Fruit fly (Drosophila melanogaster) whole organism, embryonic: ENCODE measurements around the gene CG13928.

Experiments used
- Ada2b ChIP-seq: fragments of 200-800 bp; sonication (Bioruptor generic); IDR thresholded peaks from 2 replicates; pipeline ENCODE4 v1.3.6; 2022; ENCODE audit warnings: missing biosample characterization, missing genetic modification characterization
- B-H2 ChIP-seq: fragments of 200-800 bp; sonication (Bioruptor generic); optimal IDR thresholded peaks from 2 replicates; lab custom pipeline; 2018; ENCODE audit warnings: missing biosample characterization, mild to moderate bottlenecking, missing genetic modification characterization
- CG10462 ChIP-seq: fragments of 200-800 bp; sonication (Bioruptor generic); optimal IDR thresholded peaks from 2 replicates; lab custom pipeline; 2016; ENCODE audit warnings: missing biosample characterization, missing genetic modification characterization
- CG11504 ChIP-seq: fragments of 200-800 bp; sonication (Bioruptor generic); optimal IDR thresholded peaks from 3 replicates; lab custom pipeline; 2019; ENCODE audit warnings: missing biosample characterization, mild to moderate bottlenecking, missing genetic modification characterization, moderate library complexity
- CG12391 ChIP-seq: fragments of 200-800 bp; sonication (Bioruptor generic); optimal IDR thresholded peaks from 3 replicates; lab custom pipeline; 2018; ENCODE audit warnings: missing biosample characterization, mild to moderate bottlenecking, missing genetic modification characterization, moderate library complexity
- CG12769 ChIP-seq: fragments of 200-800 bp; sonication (Bioruptor generic); optimal IDR thresholded peaks from 2 replicates; lab custom pipeline; 2019; ENCODE audit warnings: missing biosample characterization, mild to moderate bottlenecking, missing genetic modification characterization, moderate library complexity
- CG13287 ChIP-seq: fragments of 200-800 bp; sonication (Bioruptor generic); IDR thresholded peaks from 2 replicates; pipeline ENCODE4 v1.3.6; 2022; ENCODE audit warnings: missing biosample characterization, missing genetic modification characterization; ENCODE audit not compliant: partially characterized antibody
- CG1647 ChIP-seq: fragments of 200-800 bp; sonication (Bioruptor generic); optimal IDR thresholded peaks from 3 replicates; lab custom pipeline; 2016; ENCODE audit warnings: missing biosample characterization, missing genetic modification characterization
- CG16815 ChIP-seq: fragments of 200-800 bp; sonication (Bioruptor generic); optimal IDR thresholded peaks from 3 replicates; lab custom pipeline; 2017; ENCODE audit warnings: missing biosample characterization, mild to moderate bottlenecking, missing genetic modification characterization
- CG17186 ChIP-seq: fragments of 200-800 bp; sonication (Bioruptor generic); optimal IDR thresholded peaks from 3 replicates; lab custom pipeline; 2017; ENCODE audit warnings: missing biosample characterization, missing genetic modification reagents, missing genetic modification characterization
- CG18476 ChIP-seq: fragments of 200-800 bp; sonication (Bioruptor generic); optimal IDR thresholded peaks from 2 replicates; lab custom pipeline; 2016; ENCODE audit warnings: missing biosample characterization, mild to moderate bottlenecking, missing genetic modification characterization
- CG2678 ChIP-seq: fragments of 200-800 bp; sonication (Bioruptor generic); optimal IDR thresholded peaks from 3 replicates; lab custom pipeline; 2019; ENCODE audit warnings: missing biosample characterization, mild to moderate bottlenecking, missing genetic modification characterization, moderate library complexity
- CG3281 ChIP-seq: fragments of 200-800 bp; sonication (Bioruptor generic); optimal IDR thresholded peaks from 3 replicates; lab custom pipeline; 2017; ENCODE audit warnings: missing biosample characterization, mild to moderate bottlenecking, missing genetic modification characterization
- CG6791 ChIP-seq: fragments of 200-800 bp; sonication (Bioruptor generic); IDR thresholded peaks from 3 replicates; pipeline ENCODE4 v1.3.6; 2022; ENCODE audit warnings: missing biosample characterization, missing genetic modification characterization; ENCODE audit not compliant: partially characterized antibody
- CG7357 ChIP-seq: fragments of 200-800 bp; sonication (Bioruptor generic); IDR thresholded peaks from 3 replicates; pipeline ENCODE4 v1.3.6; 2022; ENCODE audit warnings: missing biosample characterization, missing genetic modification characterization
- CG7839 ChIP-seq: fragments of 200-800 bp; sonication (Bioruptor generic); optimal IDR thresholded peaks from 3 replicates; lab custom pipeline; 2018; ENCODE audit warnings: missing biosample characterization, mild to moderate bottlenecking, missing genetic modification characterization, moderate library complexity
- CG8089 ChIP-seq: fragments of 200-800 bp; sonication (Bioruptor generic); optimal IDR thresholded peaks from 3 replicates; lab custom pipeline; 2016; ENCODE audit warnings: missing biosample characterization, missing genetic modification characterization
- CG8281 ChIP-seq: fragments of 200-800 bp; sonication (Bioruptor generic); optimal IDR thresholded peaks from 2 replicates; lab custom pipeline; 2018; ENCODE audit warnings: missing biosample characterization, mild to moderate bottlenecking, missing genetic modification characterization, moderate library complexity
- CG9437 ChIP-seq: fragments of 200-800 bp; sonication (Bioruptor generic); optimal IDR thresholded peaks from 2 replicates; lab custom pipeline; 2018; ENCODE audit warnings: missing biosample characterization, mild to moderate bottlenecking, missing genetic modification characterization
- CHES-1-like ChIP-seq: fragments of 200-800 bp; sonication (Bioruptor generic); optimal IDR thresholded peaks from 2 replicates; lab custom pipeline; 2016; ENCODE audit warnings: missing biosample characterization, missing genetic modification characterization
- CTCF ChIP-seq: fragments of 200-800 bp; sonication (Bioruptor generic); optimal IDR thresholded peaks from 2 replicates; lab custom pipeline; 2017; ENCODE audit warnings: missing biosample characterization, mild to moderate bottlenecking, missing genetic modification characterization, moderate library complexity
- CrebB ChIP-seq: fragments of 200-800 bp; sonication (Bioruptor generic); optimal IDR thresholded peaks from 3 replicates; lab custom pipeline; 2018; ENCODE audit warnings: missing biosample characterization, mild to moderate bottlenecking, missing genetic modification characterization
- D19A ChIP-seq: fragments of 200-800 bp; optimal IDR thresholded peaks from 3 replicates; lab custom pipeline; 2019; ENCODE audit warnings: missing biosample characterization, mild to moderate bottlenecking, missing genetic modification characterization, moderate library complexity
- E2f2 ChIP-seq: fragments of 200-800 bp; sonication (Bioruptor generic); IDR thresholded peaks from 2 replicates; pipeline ENCODE4 v1.3.6; 2022; ENCODE audit warnings: missing biosample characterization, missing genetic modification characterization
- GATAe ChIP-seq: fragments of 200-800 bp; sonication (Bioruptor generic); conservative IDR thresholded peaks from 2 replicates; pipeline ENCODE4 v1.3.6; 2022; ENCODE audit warnings: missing biosample characterization, missing genetic modification characterization
- H2.0 ChIP-seq: fragments of 200-800 bp; sonication (Bioruptor generic); IDR thresholded peaks from 2 replicates; pipeline ENCODE4 v1.3.6; 2022; ENCODE audit warnings: missing biosample characterization, missing genetic modification characterization
- Hr51 ChIP-seq, 2 experiments: fragments of 200-800 bp; sonication (Bioruptor generic); optimal IDR thresholded peaks; 2 replicates in 1 of 2; 3 replicates in 1 of 2; lab custom pipeline; 2016 to 2018; ENCODE audit warnings: missing biosample characterization in 2 of 2, missing genetic modification characterization in 2 of 2, mild to moderate bottlenecking in 1 of 2, moderate library complexity in 1 of 2
- Lpt ChIP-seq: fragments of >200 bp; optimal IDR thresholded peaks from 2 replicates; lab custom pipeline; 2018; ENCODE audit warnings: missing biosample characterization, missing genetic modification characterization
- Neu2 ChIP-seq: fragments of 200-800 bp; sonication (Bioruptor generic); optimal IDR thresholded peaks from 3 replicates; lab custom pipeline; 2016; ENCODE audit warnings: missing biosample characterization, missing genetic modification characterization, borderline replicate concordance
- Nf-YB ChIP-seq: fragments of 200-800 bp; sonication (Bioruptor generic); optimal IDR thresholded peaks from 3 replicates; lab custom pipeline; 2019; ENCODE audit warnings: missing biosample characterization, mild to moderate bottlenecking, missing genetic modification characterization, moderate library complexity
- Oli ChIP-seq: fragments of 200-800 bp; sonication (Bioruptor generic); optimal IDR thresholded peaks from 2 replicates; lab custom pipeline; 2018; ENCODE audit warnings: missing biosample characterization, mild to moderate bottlenecking, missing genetic modification characterization, moderate library complexity
- Rfx ChIP-seq: fragments of 200-800 bp; sonication (Bioruptor generic); IDR thresholded peaks from 2 replicates; pipeline ENCODE4 v1.3.6; 2022; ENCODE audit warnings: missing biosample characterization, missing genetic modification characterization
- Sox102F ChIP-seq: fragments of 200-800 bp; sonication (Bioruptor generic); optimal IDR thresholded peaks from 2 replicates; lab custom pipeline; 2018; ENCODE audit warnings: missing biosample characterization, mild to moderate bottlenecking, missing genetic modification characterization, moderate library complexity
- ac ChIP-seq: fragments of 200-800 bp; sonication (Bioruptor generic); optimal IDR thresholded peaks from 3 replicates; lab custom pipeline; 2017; ENCODE audit warnings: missing biosample characterization, mild to moderate bottlenecking, missing genetic modification characterization
- aop ChIP-seq: fragments of 200-800 bp; sonication (Bioruptor generic); IDR thresholded peaks from 2 replicates; pipeline ENCODE4 v1.3.6; 2022; ENCODE audit warnings: missing biosample characterization, missing genetic modification characterization
- ara ChIP-seq: fragments of 200-800 bp; sonication (Bioruptor generic); IDR thresholded peaks from 2 replicates; pipeline ENCODE4 v1.3.6; 2022; ENCODE audit warnings: missing biosample characterization, missing genetic modification characterization
- ash1 ChIP-seq: fragments of 200-800 bp; sonication (Bioruptor generic); optimal IDR thresholded peaks from 2 replicates; lab custom pipeline; 2018; ENCODE audit warnings: missing biosample characterization, mild to moderate bottlenecking, missing genetic modification characterization
- caup ChIP-seq: fragments of 200-800 bp; sonication (Bioruptor generic); optimal IDR thresholded peaks from 3 replicates; lab custom pipeline; 2017; ENCODE audit warnings: missing biosample characterization, mild to moderate bottlenecking, missing genetic modification characterization, moderate library complexity; ENCODE audit not compliant: severe bottlenecking
- chif ChIP-seq, 2 experiments: fragments of 200-800 bp; sonication (Bioruptor generic); optimal IDR thresholded peaks; 3 replicates each; lab custom pipeline; 2016; ENCODE audit warnings: missing biosample characterization in 2 of 2, missing genetic modification characterization in 2 of 2
- fd64A ChIP-seq: fragments of 200-800 bp; sonication (Bioruptor generic); optimal IDR thresholded peaks from 3 replicates; lab custom pipeline; 2018; ENCODE audit warnings: missing biosample characterization, mild to moderate bottlenecking, missing genetic modification characterization
- hb ChIP-seq: fragments of 200-800 bp; sonication (Bioruptor generic); IDR thresholded peaks from 3 replicates; pipeline ENCODE4 v1.3.6; 2022; ENCODE audit warnings: missing biosample characterization, missing genetic modification characterization; ENCODE audit not compliant: partially characterized antibody
- odd ChIP-seq: fragments of 200-800 bp; sonication (Bioruptor generic); optimal IDR thresholded peaks from 2 replicates; lab custom pipeline; 2017; ENCODE audit warnings: missing biosample characterization, mild to moderate bottlenecking, missing genetic modification characterization
- pros ChIP-seq: fragments of 200-800 bp; sonication (Bioruptor generic); optimal IDR thresholded peaks from 3 replicates; lab custom pipeline; 2019; ENCODE audit warnings: missing biosample characterization, mild to moderate bottlenecking, missing genetic modification characterization, moderate library complexity
- repo ChIP-seq: fragments of 200-800 bp; sonication (Bioruptor generic); optimal IDR thresholded peaks from 2 replicates; lab custom pipeline; 2016; ENCODE audit warnings: missing biosample characterization, missing genetic modification characterization
- run ChIP-seq: fragments of 200-800 bp; sonication (Bioruptor generic); optimal IDR thresholded peaks from 3 replicates; lab custom pipeline; 2018; ENCODE audit warnings: missing biosample characterization, mild to moderate bottlenecking, missing genetic modification characterization
- schlank ChIP-seq: fragments of 200-800 bp; sonication (Bioruptor generic); optimal IDR thresholded peaks from 2 replicates; lab custom pipeline; 2018; ENCODE audit warnings: missing biosample characterization, mild to moderate bottlenecking, missing genetic modification characterization
- tap ChIP-seq: fragments of 200-800 bp; optimal IDR thresholded peaks from 3 replicates; lab custom pipeline; 2019; ENCODE audit warnings: missing biosample characterization, mild to moderate bottlenecking, missing genetic modification characterization, moderate library complexity
- tup ChIP-seq: fragments of 200-800 bp; sonication (Bioruptor generic); optimal IDR thresholded peaks from 2 replicates; lab custom pipeline; 2016; ENCODE audit warnings: missing biosample characterization, mild to moderate bottlenecking, missing genetic modification characterization, moderate library complexity
- zfh2 ChIP-seq: fragments of 200-800 bp; sonication (Bioruptor generic); optimal IDR thresholded peaks from 2 replicates; lab custom pipeline; 2016; ENCODE audit warnings: missing biosample characterization, missing genetic modification characterization

CG13928 gene

DNA sequence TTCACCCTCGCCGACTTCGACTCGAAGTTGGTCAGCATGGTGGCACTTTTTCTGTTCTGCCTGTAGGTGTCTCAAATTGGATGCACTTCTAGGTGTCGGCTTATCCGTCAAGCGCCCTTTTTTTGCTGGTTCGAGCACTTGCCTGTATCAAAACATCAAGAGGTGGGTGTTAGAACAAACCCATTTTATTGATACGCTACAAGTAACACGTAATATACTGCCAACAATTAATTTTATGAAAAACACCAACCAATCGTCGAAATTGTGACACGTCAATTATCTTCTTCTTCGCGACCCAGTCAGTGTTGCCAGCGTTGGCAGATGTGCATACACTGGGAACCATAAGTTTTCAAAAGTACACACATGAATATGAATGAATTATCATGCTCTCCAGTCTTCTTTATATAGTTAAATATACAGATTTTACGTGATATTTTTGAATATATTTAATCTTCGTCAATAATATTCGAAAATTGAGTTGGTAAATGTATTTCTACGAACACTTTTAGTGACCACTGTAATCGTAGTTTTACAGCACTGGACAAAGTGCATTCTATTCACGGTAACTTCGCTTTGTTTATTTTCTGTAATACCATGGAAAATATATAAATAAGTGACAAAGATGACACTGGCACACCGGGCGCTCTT is 16.9 kb upstream of the CG13928 start, which contains the start of the genes alphaCOP and CG13919 (continued):
- TF ChIP-seq zfh2 (GFP tag; lab: Kevin White, UChicago): peak; percentile 93
- TF ChIP-seq CG2678 (tag; lab: Kevin White, UChicago): peak; percentile 97
- TF ChIP-seq chif (GFP tag; optimal IDR thresholded peaks at IDR 0.05; lab: Kevin White, UChicago): peak; percentile 91 to 96
- TF ChIP-seq CG11504 (tag; lab: Kevin White, UChicago): peak; percentile 92
- TF ChIP-seq Ada2b (GFP tag; lab: Robert Waterston, UW): peak; percentile 89
- peak; percentile 94 for TF ChIP-seq caup
- peak; percentile 90 for TF ChIP-seq odd
- TF ChIP-seq CG6791 (GFP tag; lab: Robert Waterston, UW): no peak
- peak; percentile 76 for TF ChIP-seq CG17186 (GFP tag; lab: Kevin White, UChicago)
- TF ChIP-seq CG7839 (tag; lab: Kevin White, UChicago): peak; percentile 99
- peak; percentile 35 for TF ChIP-seq CTCF (GFP tag; lab: Kevin White, UChicago)
- TF ChIP-seq ac: peak; percentile 84
- no peak for TF ChIP-seq CG12769
- TF ChIP-seq Rfx: peak; percentile 98
- peak; percentile 90 for TF ChIP-seq run (tag; lab: Kevin White, UChicago)
- TF ChIP-seq H2.0 (GFP tag; lab: Robert Waterston, UW): peak; percentile 98
- TF ChIP-seq repo (GFP tag; lab: Kevin White, UChicago): peak; percentile 89
- TF ChIP-seq CG18476 (GFP tag; lab: Kevin White, UChicago): peak; percentile 95
- TF ChIP-seq CG10462 (GFP tag; lab: Kevin White, UChicago): peak; percentile 97
- TF ChIP-seq CG8089 (GFP tag; lab: Kevin White, UChicago): peak; percentile 80
- TF ChIP-seq Lpt (GFP tag; lab: Kevin White, UChicago): no peak
- TF ChIP-seq Hr51 (GFP tag; optimal IDR thresholded peaks at IDR 0.05; lab: Kevin White, UChicago): peak; percentile 93 to 97
- TF ChIP-seq CG13287: peak; percentile 54; the same call in 1 of the 2 replicates
- peak; percentile 80 for TF ChIP-seq aop (GFP tag; lab: Robert Waterston, UW)
- peak; percentile 27 for TF ChIP-seq pros (GFP tag; lab: Kevin White, UChicago)
- TF ChIP-seq CG16815 (GFP tag; lab: Kevin White, UChicago): peak; percentile 95
- TF ChIP-seq ash1: peak; percentile 7
- peak; percentile 88 for TF ChIP-seq D19A
- TF ChIP-seq Oli (tag; lab: Kevin White, UChicago): peak; percentile 97
- TF ChIP-seq CG12391: peak; percentile 98
- TF ChIP-seq hb (GFP tag; lab: Robert Waterston, UW): no peak
- peak; percentile 95 for TF ChIP-seq CrebB (tag; lab: Kevin White, UChicago)
- peak; percentile 96 for TF ChIP-seq CG1647 (GFP tag; lab: Kevin White, UChicago)
- peak; percentile 98 for TF ChIP-seq Sox102F (GFP tag; lab: Kevin White, UChicago)
- TF ChIP-seq CG9437 (GFP tag; lab: Kevin White, UChicago): peak; percentile 94
- peak; percentile 92 for TF ChIP-seq tap (tag; lab: Kevin White, UChicago)
- peak; percentile 86 for TF ChIP-seq E2f2 (GFP tag; lab: Robert Waterston, UW)
- TF ChIP-seq CHES-1-like (GFP tag; lab: Kevin White, UChicago): peak; percentile 91
- TF ChIP-seq ara: peak; percentile 96
- peak; percentile 56 for TF ChIP-seq fd64A (GFP tag; lab: Kevin White, UChicago)
- peak; percentile 57 for TF ChIP-seq Neu2 (GFP tag; lab: Kevin White, UChicago)
- peak; percentile 82 for TF ChIP-seq CG8281 (tag; lab: Kevin White, UChicago)
- TF ChIP-seq GATAe: peak; percentile 94
- TF ChIP-seq CG7357 (GFP tag; lab: Robert Waterston, UW): peak; percentile 87
- TF ChIP-seq CG3281 (GFP tag; lab: Kevin White, UChicago): peak; percentile 91
- peak; percentile 94 for TF ChIP-seq B-H2 (GFP tag; lab: Kevin White, UChicago)
- TF ChIP-seq tup (GFP tag; lab: Kevin White, UChicago): peak; percentile 88
- peak; percentile 84 for TF ChIP-seq Nf-YB (GFP tag; lab: Kevin White, UChicago)
- peak; percentile 88 for TF ChIP-seq schlank (tag; lab: Kevin White, UChicago)
